Worm (Caenorhabditis elegans): ENCODE measurements around the gene R193.6.

- TF ChIP-seq nhr-77 (tag; optimal IDR thresholded peaks at IDR 0.05) (no peak), lin-15B (tag; optimal IDR thresholded peaks at IDR 0.05) (no peak), nhr-6 (tag; optimal IDR thresholded peaks at IDR 0.05) (no peak), ztf-11 (tag; optimal IDR thresholded peaks at IDR 0.05) (no peak), dmd-6 (GFP tag; IDR thresholded peaks at IDR 0.05) (no peak), lir-3 (tag; optimal IDR thresholded peaks at IDR 0.05) (no peak)
These were observed 44.3 kb downstream of the R193.6 start, which contains the start of gene T13G4.1 for ce11 chrX:1192848-1193247.

Data from whole organism, L4 larva.